Fruit fly (Drosophila melanogaster) whole organism, adult: ENCODE data around the gene CG45072.
A peak's percentile ranks its signal among the peaks of the same experiment; 100 is the strongest.

Experiments
- CG11617 ChIP-seq: fragments of 200-800 bp; sonication (Bioruptor generic); optimal IDR thresholded peaks from 2 replicates; lab custom pipeline; 2017; ENCODE audit warnings: mild to moderate bottlenecking, missing biosample characterization, missing genetic modification reagents, missing genetic modification characterization
- CG12768 ChIP-seq: fragments of 200-800 bp; sonication (Bioruptor generic); optimal IDR thresholded peaks from 2 replicates; lab custom pipeline; 2017; ENCODE audit warnings: missing biosample characterization, missing genetic modification characterization, mild to moderate bottlenecking, moderate library complexity, missing genetic modification reagents
- CG14711 ChIP-seq: fragments of 200-800 bp; sonication (Bioruptor generic); optimal IDR thresholded peaks from 2 replicates; lab custom pipeline; 2018; ENCODE audit warnings: missing biosample characterization, mild to moderate bottlenecking, missing genetic modification characterization, moderate library complexity
- CG1620 ChIP-seq: fragments of 200-800 bp; sonication (Bioruptor generic); optimal IDR thresholded peaks from 2 replicates; lab custom pipeline; 2016; ENCODE audit warnings: missing biosample characterization, missing genetic modification characterization
- CG33017 ChIP-seq: fragments of 200-800 bp; sonication (Bioruptor generic); optimal IDR thresholded peaks from 2 replicates; lab custom pipeline; 2018; ENCODE audit warnings: missing biosample characterization, mild to moderate bottlenecking, missing genetic modification characterization, moderate library complexity
- CG5204 ChIP-seq: fragments of 200-800 bp; sonication (Bioruptor generic); optimal IDR thresholded peaks from 2 replicates; lab custom pipeline; 2016; ENCODE audit warnings: missing biosample characterization, missing genetic modification characterization
- CG7045 ChIP-seq: fragments of 200-800 bp; sonication (Bioruptor generic); optimal IDR thresholded peaks from 2 replicates; lab custom pipeline; 2017; ENCODE audit warnings: missing biosample characterization, mild to moderate bottlenecking, missing genetic modification characterization
- CG7101 ChIP-seq: fragments of 200-800 bp; sonication (Bioruptor generic); optimal IDR thresholded peaks from 2 replicates; lab custom pipeline; 2018; ENCODE audit warnings: missing biosample characterization, mild to moderate bottlenecking, missing genetic modification characterization, moderate library complexity
- Clk ChIP-seq: fragments of 200-800 bp; sonication (Bioruptor generic); optimal IDR thresholded peaks from 2 replicates; lab custom pipeline; 2017; ENCODE audit warnings: missing biosample characterization, missing genetic modification characterization
- Crg-1 ChIP-seq: fragments of 200-800 bp; sonication (Bioruptor generic); optimal IDR thresholded peaks from 2 replicates; lab custom pipeline; 2016; ENCODE audit warnings: missing biosample characterization, missing genetic modification characterization
- Hr96 ChIP-seq: fragments of 200-800 bp; sonication (Bioruptor generic); optimal IDR thresholded peaks from 2 replicates; lab custom pipeline; 2016; ENCODE audit warnings: missing biosample characterization, missing genetic modification characterization
- Mnt ChIP-seq: fragments of 200-800 bp; sonication (Bioruptor generic); optimal IDR thresholded peaks from 2 replicates; lab custom pipeline; 2016; ENCODE audit warnings: missing biosample characterization, mild to moderate bottlenecking, missing genetic modification characterization
- bab1 ChIP-seq: fragments of 200-800 bp; sonication (Bioruptor generic); optimal IDR thresholded peaks from 3 replicates; lab custom pipeline; 2019; ENCODE audit warnings: missing biosample characterization, mild to moderate bottlenecking, missing genetic modification characterization, moderate library complexity
- cic ChIP-seq: fragments of 200-800 bp; sonication (Bioruptor generic); optimal IDR thresholded peaks from 2 replicates; lab custom pipeline; 2017; ENCODE audit warnings: missing biosample characterization, mild to moderate bottlenecking, missing genetic modification characterization, moderate library complexity
- cnc ChIP-seq, 2 experiments: fragments of >200 bp; optimal IDR thresholded peaks; 2 replicates each; lab custom pipeline; 2017
- kay ChIP-seq: fragments of 200-800 bp; sonication (Bioruptor generic); peaks from one replicate; lab custom pipeline; 2016; ENCODE audit warnings: missing biosample characterization, missing genetic modification characterization, borderline replicate concordance
- ovo ChIP-seq: fragments of 200-800 bp; sonication (Bioruptor generic); optimal IDR thresholded peaks from 2 replicates; lab custom pipeline; 2016; ENCODE audit warnings: missing biosample characterization, missing genetic modification characterization
- pad ChIP-seq: fragments of 200-800 bp; sonication (Bioruptor generic); optimal IDR thresholded peaks from 3 replicates; lab custom pipeline; 2017; ENCODE audit warnings: missing biosample characterization, missing genetic modification characterization, mild to moderate bottlenecking, moderate library complexity, missing genetic modification reagents
- tj ChIP-seq: fragments of 200-800 bp; sonication (Bioruptor generic); optimal IDR thresholded peaks from 3 replicates; lab custom pipeline; 2017; ENCODE audit warnings: missing biosample characterization, mild to moderate bottlenecking, missing genetic modification characterization, moderate library complexity
- toe ChIP-seq: fragments of 200-800 bp; sonication (Bioruptor generic); optimal IDR thresholded peaks from 2 replicates; lab custom pipeline; 2016; ENCODE audit warnings: missing biosample characterization, missing genetic modification characterization

CG45072 gene

dm6 chr3R:30098229-30098628, 24.8 kb downstream of the CG45072 start:
- TF ChIP-seq tj (GFP tag; lab: Kevin White, UChicago) (no peak), CG7045 (GFP tag; lab: Kevin White, UChicago) (no peak), ovo (GFP tag; lab: Kevin White, UChicago) (no peak), CG1620 (GFP tag; lab: Kevin White, UChicago) (no peak), cic (GFP tag; lab: Kevin White, UChicago) (no peak), pad (GFP tag; lab: Kevin White, UChicago) (no peak), bab1 (GFP tag; lab: Kevin White, UChicago) (no peak), toe (GFP tag; lab: Kevin White, UChicago) (no peak)

- peak; percentile 10 for TF ChIP-seq CG14711 (tag; lab: Kevin White, UChicago)
- peak; percentile 19 for TF ChIP-seq CG7101 (tag; lab: Kevin White, UChicago)
- TF ChIP-seq pad (GFP tag; lab: Kevin White, UChicago): no peak
- TF ChIP-seq CG12768: no peak
- TF ChIP-seq CG1620 (GFP tag; lab: Kevin White, UChicago): no peak
- TF ChIP-seq tj (GFP tag; lab: Kevin White, UChicago): no peak
- no peak for TF ChIP-seq CG33017 (tag; lab: Kevin White, UChicago)
- TF ChIP-seq Mnt: no peak
- no peak for TF ChIP-seq toe (GFP tag; lab: Kevin White, UChicago)
- TF ChIP-seq CG7045 (GFP tag; lab: Kevin White, UChicago): no peak
Observed at dm6 chr3R:30095855-30096254, 27.2 kb downstream of the CG45072 start.

dm6 chr3R:30095381-30095780, 27.7 kb downstream of the CG45072 start:
- TF ChIP-seq cic (GFP tag; lab: Kevin White, UChicago): no peak
- no peak for TF ChIP-seq Clk (GFP tag; lab: Kevin White, UChicago)
- no peak for TF ChIP-seq pad (GFP tag; lab: Kevin White, UChicago)
- TF ChIP-seq Crg-1 (GFP tag; lab: Kevin White, UChicago): no peak
- TF ChIP-seq tj (GFP tag; lab: Kevin White, UChicago): no peak
- TF ChIP-seq Mnt: no peak
- TF ChIP-seq Hr96 (GFP tag; lab: Kevin White, UChicago): no peak
- TF ChIP-seq CG33017 (tag; lab: Kevin White, UChicago): no peak
- TF ChIP-seq cnc (optimal IDR thresholded peaks at IDR 0.05; lab: Kevin White, UChicago): no peak
- TF ChIP-seq toe (GFP tag; lab: Kevin White, UChicago): no peak
- no peak for TF ChIP-seq CG7101 (tag; lab: Kevin White, UChicago)

dm6 chr3R:30092700-30093044, 30.4 kb downstream of the CG45072 start:
- no peak for TF ChIP-seq Mnt
- TF ChIP-seq Clk (GFP tag; lab: Kevin White, UChicago): no peak
- no peak for TF ChIP-seq pad (GFP tag; lab: Kevin White, UChicago)
- TF ChIP-seq ovo (GFP tag; lab: Kevin White, UChicago): no peak
- TF ChIP-seq CG5204: no peak
- TF ChIP-seq cnc (optimal IDR thresholded peaks at IDR 0.05; lab: Kevin White, UChicago): no peak

dm6 chr3R:30091795-30092699, 31.0 kb downstream of the CG45072 start:
- TF ChIP-seq kay (GFP tag; lab: Kevin White, UChicago) (peak; percentile 54), Hr96 (GFP tag; lab: Kevin White, UChicago) (no peak), CG7045 (GFP tag; lab: Kevin White, UChicago) (no peak), bab1 (GFP tag; lab: Kevin White, UChicago) (no peak), Clk (GFP tag; lab: Kevin White, UChicago) (no peak), cnc (optimal IDR thresholded peaks at IDR 0.05; lab: Kevin White, UChicago) (no peak)

dm6 chr3R:30090261-30091006, 32.6 kb downstream of the CG45072 start:
- TF ChIP-seq CG11617 (GFP tag; lab: Kevin White, UChicago): no peak
- TF ChIP-seq CG5204: no peak
- no peak for TF ChIP-seq Hr96 (GFP tag; lab: Kevin White, UChicago)
- TF ChIP-seq CG7045 (GFP tag; lab: Kevin White, UChicago): peak; percentile 21
- no peak for TF ChIP-seq Crg-1 (GFP tag; lab: Kevin White, UChicago)
- TF ChIP-seq toe (GFP tag; lab: Kevin White, UChicago): no peak
- TF ChIP-seq cnc (optimal IDR thresholded peaks at IDR 0.05; lab: Kevin White, UChicago): no peak
